Fruit fly (Drosophila melanogaster) whole organism, prepupa: Measurements from ENCODE around the gene Aasdh.

Source experiments
- Blimp-1 ChIP-seq: fragments of 200-800 bp; sonication (Bioruptor generic); optimal IDR thresholded peaks from 3 replicates; lab custom pipeline; 2017; ENCODE audit warnings: missing biosample characterization, missing genetic modification characterization, mild to moderate bottlenecking, moderate library complexity, missing genetic modification reagents
- CG10631 ChIP-seq: fragments of 200-800 bp; sonication (Bioruptor generic); optimal IDR thresholded peaks from 2 replicates; lab custom pipeline; 2016; ENCODE audit warnings: missing biosample characterization, missing genetic modification characterization
- CG10669 ChIP-seq: fragments of 200-800 bp; sonication (Bioruptor generic); optimal IDR thresholded peaks from 3 replicates; lab custom pipeline; 2018; ENCODE audit warnings: missing biosample characterization, mild to moderate bottlenecking, missing genetic modification characterization, moderate library complexity
- CG11294 ChIP-seq: fragments of 200-800 bp; sonication (Bioruptor generic); IDR thresholded peaks from 2 replicates; pipeline ENCODE4 v1.3.6; 2022; ENCODE audit warnings: missing biosample characterization, missing genetic modification characterization
- CG11762 ChIP-seq: fragments of 200-800 bp; sonication (Bioruptor generic); optimal IDR thresholded peaks from 3 replicates; lab custom pipeline; 2016; ENCODE audit warnings: missing biosample characterization, missing genetic modification characterization; ENCODE audit not compliant: insufficient read depth
- CG11902 ChIP-seq: fragments of 200-800 bp; sonication (Bioruptor generic); optimal IDR thresholded peaks from 3 replicates; lab custom pipeline; 2016; ENCODE audit warnings: missing biosample characterization, missing genetic modification characterization
- CG15336 ChIP-seq: fragments of 200-800 bp; sonication (Bioruptor generic); IDR thresholded peaks from 2 replicates; pipeline ENCODE4 v1.3.6; 2022; ENCODE audit warnings: missing biosample characterization, missing genetic modification characterization
- CG16779 ChIP-seq: fragments of 200-800 bp; sonication (Bioruptor generic); optimal IDR thresholded peaks from 3 replicates; lab custom pipeline; 2017; ENCODE audit warnings: missing biosample characterization, mild to moderate bottlenecking, missing genetic modification characterization
- CG3032 ChIP-seq: fragments of 200-800 bp; optimal IDR thresholded peaks from 2 replicates; lab custom pipeline; 2019; ENCODE audit warnings: missing biosample characterization, mild to moderate bottlenecking, missing genetic modification characterization, moderate library complexity
- CG31627 ChIP-seq: fragments of 200-800 bp; sonication (Bioruptor generic); optimal IDR thresholded peaks from 3 replicates; lab custom pipeline; 2016; ENCODE audit warnings: missing biosample characterization, missing genetic modification characterization
- CG34406 ChIP-seq: fragments of 200-800 bp; sonication (Bioruptor generic); optimal IDR thresholded peaks from 3 replicates; lab custom pipeline; 2016; ENCODE audit warnings: missing biosample characterization, missing genetic modification characterization
- CG3919 ChIP-seq: fragments of 200-800 bp; sonication (Bioruptor generic); optimal IDR thresholded peaks from 3 replicates; lab custom pipeline; 2016; ENCODE audit warnings: missing biosample characterization, missing genetic modification characterization
- CG4318 ChIP-seq: fragments of 200-800 bp; sonication (Bioruptor generic); optimal IDR thresholded peaks from 3 replicates; lab custom pipeline; 2017; ENCODE audit warnings: missing biosample characterization, mild to moderate bottlenecking, missing genetic modification characterization
- CG6163 ChIP-seq: fragments of 200-800 bp; sonication (Bioruptor generic); IDR thresholded peaks from 3 replicates; pipeline ENCODE4 v1.3.6; 2022; ENCODE audit warnings: missing biosample characterization, missing genetic modification characterization
- CG6792 ChIP-seq: fragments of 200-800 bp; sonication (Bioruptor generic); optimal IDR thresholded peaks from 3 replicates; lab custom pipeline; 2016; ENCODE audit warnings: missing biosample characterization, missing genetic modification characterization
- CG6808 ChIP-seq: fragments of 200-800 bp; sonication (Bioruptor generic); optimal IDR thresholded peaks from 3 replicates; lab custom pipeline; 2017; ENCODE audit warnings: missing biosample characterization, missing genetic modification characterization, mild to moderate bottlenecking, moderate library complexity, missing genetic modification reagents
- CG7368 ChIP-seq: fragments of 200-800 bp; sonication (Bioruptor generic); optimal IDR thresholded peaks from 3 replicates; lab custom pipeline; 2016; ENCODE audit warnings: missing biosample characterization, missing genetic modification characterization
- CG8119 ChIP-seq: fragments of 200-800 bp; sonication (Bioruptor generic); IDR thresholded peaks from 3 replicates; pipeline ENCODE4 v1.3.6; 2022; ENCODE audit warnings: missing biosample characterization, missing genetic modification characterization
- CG8319 ChIP-seq: fragments of 200-800 bp; sonication (Bioruptor generic); optimal IDR thresholded peaks from 3 replicates; lab custom pipeline; 2016; ENCODE audit warnings: missing biosample characterization, missing genetic modification characterization
- CG8632 ChIP-seq: fragments of 200-800 bp; sonication (Bioruptor generic); optimal IDR thresholded peaks from 3 replicates; lab custom pipeline; 2016; ENCODE audit warnings: missing biosample characterization, missing genetic modification characterization
- CG9139 ChIP-seq: fragments of 200-800 bp; sonication (Bioruptor generic); optimal IDR thresholded peaks from 3 replicates; lab custom pipeline; 2017; ENCODE audit warnings: missing biosample characterization, mild to moderate bottlenecking, missing genetic modification characterization
- Eip75B ChIP-seq: fragments of 200-800 bp; sonication (Bioruptor generic); optimal IDR thresholded peaks from 3 replicates; lab custom pipeline; 2016; ENCODE audit warnings: missing biosample characterization, missing genetic modification characterization
- Eip78C ChIP-seq: fragments of 200-800 bp; sonication (Bioruptor generic); peaks from one replicate; lab custom pipeline; 2016; ENCODE audit warnings: missing biosample characterization, missing genetic modification characterization
- Eip93F ChIP-seq: fragments of 200-800 bp; sonication (Bioruptor generic); optimal IDR thresholded peaks from 2 replicates; lab custom pipeline; 2016; ENCODE audit warnings: missing biosample characterization, mild to moderate bottlenecking, missing genetic modification characterization
- Ets21C ChIP-seq: fragments of 200-800 bp; sonication (Bioruptor generic); optimal IDR thresholded peaks from 3 replicates; lab custom pipeline; 2016; ENCODE audit warnings: missing biosample characterization, missing genetic modification characterization
- Ets96B ChIP-seq: fragments of 200-800 bp; optimal IDR thresholded peaks from 2 replicates; lab custom pipeline; 2019; ENCODE audit warnings: missing biosample characterization, mild to moderate bottlenecking, missing genetic modification characterization, moderate library complexity
- Gug ChIP-seq: fragments of 200-800 bp; sonication (Bioruptor generic); IDR thresholded peaks from 2 replicates; pipeline ENCODE4 v1.3.6; 2022; ENCODE audit warnings: missing biosample characterization, missing genetic modification characterization
- Hr39 ChIP-seq: fragments of 200-800 bp; sonication (Bioruptor generic); optimal IDR thresholded peaks from 2 replicates; lab custom pipeline; 2016; ENCODE audit warnings: missing biosample characterization, missing genetic modification characterization
- Hr4 ChIP-seq: fragments of 200-800 bp; sonication (Bioruptor generic); optimal IDR thresholded peaks from 3 replicates; lab custom pipeline; 2016; ENCODE audit warnings: missing biosample characterization, missing genetic modification characterization
- Lpt ChIP-seq: fragments of 200-800 bp; sonication (Bioruptor generic); optimal IDR thresholded peaks from 3 replicates; lab custom pipeline; 2016; ENCODE audit warnings: missing biosample characterization, missing genetic modification characterization
- OdsH ChIP-seq: fragments of 200-800 bp; sonication (Bioruptor generic); optimal IDR thresholded peaks from 3 replicates; lab custom pipeline; 2016; ENCODE audit warnings: missing biosample characterization, missing genetic modification characterization
- Sox102F ChIP-seq: fragments of 200-800 bp; sonication (Bioruptor generic); optimal IDR thresholded peaks from 2 replicates; lab custom pipeline; 2016; ENCODE audit warnings: missing biosample characterization, mild to moderate bottlenecking, missing genetic modification characterization
- Sox14 ChIP-seq: fragments of 200-800 bp; sonication (Bioruptor generic); optimal IDR thresholded peaks from 3 replicates; lab custom pipeline; 2016; ENCODE audit warnings: missing biosample characterization, missing genetic modification characterization
- Sox15 ChIP-seq: fragments of 200-800 bp; sonication (Bioruptor generic); optimal IDR thresholded peaks from 3 replicates; lab custom pipeline; 2016; ENCODE audit warnings: missing biosample characterization, missing genetic modification characterization
- acj6 ChIP-seq: fragments of 200-800 bp; sonication (Bioruptor generic); optimal IDR thresholded peaks from 3 replicates; lab custom pipeline; 2016; ENCODE audit warnings: missing biosample characterization, missing genetic modification characterization
- dac ChIP-seq: fragments of 200-800 bp; sonication (Bioruptor generic); optimal IDR thresholded peaks from 2 replicates; lab custom pipeline; 2017; ENCODE audit warnings: missing biosample characterization, mild to moderate bottlenecking, missing genetic modification characterization
- dsx ChIP-seq: fragments of 200-800 bp; optimal IDR thresholded peaks from 3 replicates; lab custom pipeline; 2019; ENCODE audit warnings: missing biosample characterization, mild to moderate bottlenecking, missing genetic modification characterization, moderate library complexity; ENCODE audit not compliant: poor library complexity, severe bottlenecking
- eg ChIP-seq: fragments of 200-800 bp; sonication (Bioruptor generic); IDR thresholded peaks from 3 replicates; pipeline ENCODE4 v1.3.6; 2022; ENCODE audit warnings: missing biosample characterization, missing genetic modification characterization
- esn ChIP-seq: fragments of 200-800 bp; sonication (Bioruptor generic); optimal IDR thresholded peaks from 2 replicates; lab custom pipeline; 2016; ENCODE audit warnings: missing biosample characterization, mild to moderate bottlenecking, missing genetic modification characterization, moderate library complexity
- fd59A ChIP-seq: fragments of 200-800 bp; sonication (Bioruptor generic); optimal IDR thresholded peaks from 2 replicates; lab custom pipeline; 2017; ENCODE audit warnings: missing biosample characterization, mild to moderate bottlenecking, missing genetic modification characterization, missing genetic modification reagents
- fd85E ChIP-seq: fragments of 200-800 bp; sonication (Bioruptor generic); optimal IDR thresholded peaks from 3 replicates; lab custom pipeline; 2016; ENCODE audit warnings: missing biosample characterization, missing genetic modification characterization
- fkh ChIP-seq: fragments of 200-800 bp; sonication (Bioruptor generic); optimal IDR thresholded peaks from 3 replicates; lab custom pipeline; 2017; ENCODE audit warnings: missing biosample characterization, mild to moderate bottlenecking, missing genetic modification characterization, moderate library complexity
- net ChIP-seq: fragments of 200-800 bp; sonication (Bioruptor generic); optimal IDR thresholded peaks from 3 replicates; lab custom pipeline; 2016; ENCODE audit warnings: missing biosample characterization, missing genetic modification characterization
- pdm3 ChIP-seq: fragments of 200-800 bp; sonication (Bioruptor generic); optimal IDR thresholded peaks from 3 replicates; lab custom pipeline; 2016; ENCODE audit warnings: missing biosample characterization, missing genetic modification characterization
- spab ChIP-seq: fragments of 200-800 bp; sonication (Bioruptor generic); optimal IDR thresholded peaks from 2 replicates; lab custom pipeline; 2017; ENCODE audit warnings: missing biosample characterization, mild to moderate bottlenecking, missing genetic modification characterization, missing genetic modification reagents
- ss ChIP-seq, 2 experiments: fragments of 200-800 bp; sonication (Bioruptor generic); optimal IDR thresholded peaks; 2 replicates in 1 of 2; 3 replicates in 1 of 2; lab custom pipeline; 2017 to 2018; ENCODE audit warnings: mild to moderate bottlenecking in 2 of 2, missing biosample characterization in 2 of 2, missing genetic modification characterization in 2 of 2, moderate library complexity in 1 of 2
- svp ChIP-seq: fragments of 200-800 bp; sonication (Bioruptor generic); peaks from one replicate; lab custom pipeline; 2016; ENCODE audit warnings: missing biosample characterization, missing genetic modification characterization
- topi ChIP-seq: fragments of 200-800 bp; sonication (Bioruptor generic); optimal IDR thresholded peaks from 3 replicates; lab custom pipeline; 2016; ENCODE audit warnings: missing biosample characterization, missing genetic modification characterization

The Aasdh gene

dm6 chr2L:8473448-8473847 is 24.1 kb upstream of the Aasdh start (continued):
- TF ChIP-seq CG7368 (GFP tag; lab: Kevin White, UChicago) (peak; percentile 69), CG8119 (peak; percentile 71; the same call in 2 of the 3 replicates), fkh (no peak), dsx (GFP tag; lab: Kevin White, UChicago) (peak; percentile 63), CG6808 (peak; percentile 84), Blimp-1 (GFP tag; lab: Kevin White, UChicago) (peak; percentile 58), eg (GFP tag; lab: Robert Waterston, UW) (peak; percentile 75), topi (GFP tag; lab: Kevin White, UChicago) (peak; percentile 73), svp (GFP tag; lab: Kevin White, UChicago) (peak; percentile 94), CG3919 (GFP tag; lab: Kevin White, UChicago) (peak; percentile 77), CG10631 (GFP tag; lab: Kevin White, UChicago) (peak; percentile 63), Eip75B (GFP tag; lab: Kevin White, UChicago) (peak; percentile 73), fd59A (GFP tag; lab: Kevin White, UChicago) (peak; percentile 62), CG31627 (GFP tag; lab: Kevin White, UChicago) (peak; percentile 73), CG4318 (GFP tag; lab: Kevin White, UChicago) (no peak), Hr39 (GFP tag; lab: Kevin White, UChicago) (peak; percentile 70), dac (no peak), acj6 (GFP tag; lab: Kevin White, UChicago) (peak; percentile 59), spab (GFP tag; lab: Kevin White, UChicago) (peak; percentile 84), Ets96B (tag; lab: Kevin White, UChicago) (peak; percentile 67), net (peak; percentile 79), CG11294 (GFP tag; lab: Robert Waterston, UW) (peak; percentile 31; the same call in 1 of the 2 replicates), CG9139 (GFP tag; lab: Kevin White, UChicago) (peak; percentile 27), ss (GFP tag; optimal IDR thresholded peaks at IDR 0.05; lab: Kevin White, UChicago) (peak; percentile 81 to 82), OdsH (GFP tag; lab: Kevin White, UChicago) (peak; percentile 66), CG11902 (GFP tag; lab: Kevin White, UChicago) (peak; percentile 70), Eip78C (GFP tag; lab: Kevin White, UChicago) (peak; percentile 94), CG8632 (peak; percentile 68), Sox15 (peak; percentile 69), Ets21C (GFP tag; lab: Kevin White, UChicago) (peak; percentile 56)

DNA sequence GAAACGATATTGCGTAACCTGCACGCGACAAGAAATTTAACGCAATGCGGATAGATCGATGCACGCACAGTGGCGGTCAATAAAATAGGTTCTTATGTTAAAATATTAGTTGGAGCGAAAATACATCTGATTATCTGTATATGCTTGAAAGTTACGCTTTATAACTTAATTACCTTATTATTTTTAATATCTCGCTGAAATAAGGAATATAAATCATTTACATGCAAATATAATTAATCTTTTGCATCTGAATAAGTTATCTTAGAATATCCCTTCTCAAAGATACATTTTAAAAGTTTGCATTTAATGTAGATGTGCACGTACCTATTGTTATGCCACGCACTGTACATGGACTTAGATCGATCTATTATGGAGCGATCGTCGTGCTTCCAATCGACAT is 22.3 kb upstream of the Aasdh start:
- peak; percentile 79 for TF ChIP-seq CG3032 (tag; lab: Kevin White, UChicago)
- peak; percentile 36 for TF ChIP-seq CG11762 (GFP tag; lab: Kevin White, UChicago)
- TF ChIP-seq svp (GFP tag; lab: Kevin White, UChicago) = peak; percentile 72
- peak; percentile 70 for TF ChIP-seq CG10631 (GFP tag; lab: Kevin White, UChicago)
- TF ChIP-seq esn (GFP tag; lab: Kevin White, UChicago) = peak; percentile 48
- peak; percentile 26; the same call in 1 of the 2 replicates for TF ChIP-seq Gug (GFP tag; lab: Robert Waterston, UW)
- peak; percentile 53 for TF ChIP-seq Sox14
- peak; percentile 61 for TF ChIP-seq CG10669
- TF ChIP-seq Sox102F (GFP tag; lab: Kevin White, UChicago) = no peak
- no peak for TF ChIP-seq Eip93F (GFP tag; lab: Kevin White, UChicago)
- TF ChIP-seq CG7368 (GFP tag; lab: Kevin White, UChicago) = no peak
- peak; percentile 66 for TF ChIP-seq Hr4 (GFP tag; lab: Kevin White, UChicago)
- peak; percentile 77 for TF ChIP-seq CG15336 (GFP tag; lab: Robert Waterston, UW)
- TF ChIP-seq Lpt (GFP tag; lab: Kevin White, UChicago) = peak; percentile 63
- peak; percentile 26 for TF ChIP-seq CG4318 (GFP tag; lab: Kevin White, UChicago)
- TF ChIP-seq pdm3 (GFP tag; lab: Kevin White, UChicago) = peak; percentile 59
- TF ChIP-seq CG6163 (GFP tag; lab: Robert Waterston, UW) = peak; percentile 59; the same call in 2 of the 3 replicates
- TF ChIP-seq spab (GFP tag; lab: Kevin White, UChicago) = peak; percentile 51
- TF ChIP-seq Hr39 (GFP tag; lab: Kevin White, UChicago) = peak; percentile 38
- TF ChIP-seq CG6808 = peak; percentile 74
- TF ChIP-seq OdsH (GFP tag; lab: Kevin White, UChicago) = peak; percentile 65
- TF ChIP-seq CG34406 (GFP tag; lab: Kevin White, UChicago) = peak; percentile 53
- peak; percentile 51 for TF ChIP-seq CG16779
- no peak for TF ChIP-seq CG8319 (GFP tag; lab: Kevin White, UChicago)
- TF ChIP-seq CG6792 (GFP tag; lab: Kevin White, UChicago) = peak; percentile 35
- no peak for TF ChIP-seq Sox15
- TF ChIP-seq topi (GFP tag; lab: Kevin White, UChicago) = peak; percentile 36
- TF ChIP-seq fd85E (GFP tag; lab: Kevin White, UChicago) = no peak
- TF ChIP-seq fkh = no peak
- TF ChIP-seq Ets21C (GFP tag; lab: Kevin White, UChicago) = no peak
- peak; percentile 64 for TF ChIP-seq net
